Worm (Caenorhabditis elegans) whole organism, mixed stage, embryonic: ENCODE results near the gene ctsa-3.2.

Experiments
- bed-3 ChIP-seq: fragments of 200-800 bp; sonication (Bioruptor generic); optimal IDR thresholded peaks from 3 replicates; lab custom pipeline; 2018; ENCODE audit warnings: mild to moderate bottlenecking, missing genetic modification characterization, moderate library complexity, missing compliant biosample characterization
- drap-1 ChIP-seq: fragments of 200-800 bp; sonication (Bioruptor generic); optimal IDR thresholded peaks from 3 replicates; lab custom pipeline; 2018; ENCODE audit warnings: mild to moderate bottlenecking, missing genetic modification characterization, missing compliant biosample characterization
- elt-1 ChIP-seq: sonication (generic microtip); optimal IDR thresholded peaks from 2 replicates; lab custom pipeline; 2017; ENCODE audit warnings: missing genetic modification characterization, mild to moderate bottlenecking, missing compliant biosample characterization, antibody characterized with exemption, moderate library complexity, borderline replicate concordance; ENCODE audit not compliant: insufficient read depth
- mab-5 ChIP-seq: fragments of 150-350 bp; optimal IDR thresholded peaks from 2 replicates; lab custom pipeline; 2014; ENCODE audit warnings: missing biosample characterization, missing genetic modification characterization
- nhr-12 ChIP-seq: fragments of 150-350 bp; optimal IDR thresholded peaks from 2 replicates; lab custom pipeline; 2014; ENCODE audit warnings: missing biosample characterization, missing genetic modification characterization
- pha-4 ChIP-seq: fragments of 150-350 bp; optimal IDR thresholded peaks from 2 replicates; lab custom pipeline; 2018; ENCODE audit warnings: missing biosample characterization, missing genetic modification reagents, missing genetic modification characterization
- sptf-1 ChIP-seq: sonication (generic microtip); optimal IDR thresholded peaks from 2 replicates; lab custom pipeline; 2017; ENCODE audit warnings: mild to moderate bottlenecking, missing genetic modification characterization, moderate library complexity, missing compliant biosample characterization
- tbx-8 ChIP-seq: fragments of 200-800 bp; sonication (Bioruptor generic); optimal IDR thresholded peaks from 2 replicates; lab custom pipeline; 2018; ENCODE audit warnings: mild to moderate bottlenecking, missing genetic modification characterization, moderate library complexity, missing compliant biosample characterization
- unc-39 ChIP-seq: fragments of 150-350 bp; optimal IDR thresholded peaks from 2 replicates; lab custom pipeline; 2014; ENCODE audit warnings: missing biosample characterization, missing genetic modification characterization
- zip-8 ChIP-seq: fragments of 150-350 bp; optimal IDR thresholded peaks from 2 replicates; lab custom pipeline; 2014; ENCODE audit warnings: missing biosample characterization, missing genetic modification characterization
- ztf-11 ChIP-seq: fragments of 150-350 bp; optimal IDR thresholded peaks from 2 replicates; lab custom pipeline; 2014; ENCODE audit warnings: missing biosample characterization, missing genetic modification characterization

Gene ctsa-3.2

ce11 chrII:9921622-9922269 is 46.8 kb downstream of the ctsa-3.2 start, which contains the start of gene C05C10.2:
TSS of gene C05C10.2 (plus strand) at chrII:9922219.
- no peak for TF ChIP-seq unc-39 (tag; lab: Kevin White, UChicago)
- TF ChIP-seq pha-4 (tag; lab: Kevin White, UChicago): no peak
- TF ChIP-seq tbx-8 (GFP tag; lab: Kevin White, UChicago): no peak
- TF ChIP-seq elt-1 (tag; lab: Kevin White, UChicago): no peak
- TF ChIP-seq mab-5 (tag; lab: Kevin White, UChicago): no peak
- TF ChIP-seq nhr-12: no peak
- no peak for TF ChIP-seq bed-3 (GFP tag; lab: Kevin White, UChicago)
- no peak for TF ChIP-seq sptf-1 (tag; lab: Kevin White, UChicago)
- no peak for TF ChIP-seq ztf-11 (tag; lab: Kevin White, UChicago)
- no peak for TF ChIP-seq zip-8
- no peak for TF ChIP-seq drap-1 (GFP tag; lab: Kevin White, UChicago)
